Worm (Caenorhabditis elegans) whole organism, early embryonic: ENCODE results near the gene try-13.

Source experiments
- pes-1 ChIP-seq: fragments of 200-800 bp; sonication (Bioruptor generic); IDR thresholded peaks from 2 replicates; pipeline ENCODE4 v1.3.6; 2022; ENCODE audit warnings: missing genetic modification reagents, missing genetic modification characterization, missing compliant biosample characterization
- tbx-11 ChIP-seq: fragments of 200-800 bp; sonication (Bioruptor generic); IDR thresholded peaks from 2 replicates; pipeline ENCODE4 v1.3.6; 2022; ENCODE audit warnings: missing genetic modification characterization, missing compliant biosample characterization

DNA sequence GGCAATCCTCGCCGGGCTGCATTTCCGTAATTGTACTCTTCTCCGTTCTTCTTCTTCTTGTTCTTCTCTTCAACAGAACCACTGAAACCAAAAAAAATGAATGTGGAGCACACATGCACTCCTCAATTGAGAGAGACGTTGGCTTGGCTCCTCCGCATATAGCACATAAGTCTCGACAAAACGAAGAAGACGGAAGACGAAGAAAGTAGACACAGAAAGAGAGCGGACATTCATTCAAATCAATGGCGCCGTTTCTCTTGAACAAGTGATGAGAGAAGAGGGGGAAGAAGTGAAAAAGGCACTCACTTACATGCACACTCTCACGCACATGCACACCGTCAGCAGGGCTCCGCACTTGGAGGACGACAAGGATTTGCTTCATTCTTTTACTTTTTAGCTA is 2.4 kb upstream of the try-13 start, which contains the start of gene F25E5.9:
- no peak for TF ChIP-seq pes-1 (GFP tag; lab: Robert Waterston, UW)
- TF ChIP-seq tbx-11 (GFP tag; lab: Robert Waterston, UW), result no peak
